Fruit fly (Drosophila melanogaster) whole organism, embryonic: ENCODE results near the gene CG46387.

Experiments
- CG1024 ChIP-seq: fragments of 200-800 bp; sonication (Bioruptor generic); IDR thresholded peaks from 2 replicates; pipeline ENCODE4 v1.3.6; 2022; ENCODE audit warnings: missing biosample characterization, missing genetic modification characterization
- CG11247 ChIP-seq: fragments of 200-800 bp; sonication (Bioruptor generic); IDR thresholded peaks from 2 replicates; pipeline ENCODE4 v1.3.6; 2022; ENCODE audit warnings: missing biosample characterization, missing genetic modification characterization
- CG11504 ChIP-seq: fragments of 200-800 bp; sonication (Bioruptor generic); optimal IDR thresholded peaks from 3 replicates; lab custom pipeline; 2019; ENCODE audit warnings: missing biosample characterization, mild to moderate bottlenecking, missing genetic modification characterization, moderate library complexity
- CG12071 ChIP-seq: fragments of 200-800 bp; sonication (Bioruptor generic); optimal IDR thresholded peaks from 3 replicates; lab custom pipeline; 2018; ENCODE audit warnings: missing biosample characterization, mild to moderate bottlenecking, missing genetic modification characterization
- CG12236 ChIP-seq: fragments of 200-800 bp; sonication (Bioruptor generic); optimal IDR thresholded peaks from 2 replicates; lab custom pipeline; 2016; ENCODE audit warnings: missing biosample characterization, missing genetic modification characterization
- CG14014 ChIP-seq: fragments of 200-800 bp; sonication (Bioruptor generic); IDR thresholded peaks from 2 replicates; pipeline ENCODE4 v1.3.6; 2022; ENCODE audit warnings: missing biosample characterization, missing genetic modification characterization
- CG14667 ChIP-seq: fragments of 200-800 bp; sonication (Bioruptor generic); IDR thresholded peaks from 2 replicates; pipeline ENCODE4 v1.3.6; 2022; ENCODE audit warnings: missing biosample characterization, missing genetic modification characterization
- CG14965 ChIP-seq: fragments of 200-800 bp; sonication (Bioruptor generic); optimal IDR thresholded peaks from 2 replicates; lab custom pipeline; 2016; ENCODE audit warnings: missing biosample characterization, missing genetic modification characterization, borderline replicate concordance
- CG15011 ChIP-seq: fragments of 200-800 bp; sonication (Bioruptor generic); optimal IDR thresholded peaks from 3 replicates; lab custom pipeline; 2018; ENCODE audit warnings: missing biosample characterization, mild to moderate bottlenecking, missing genetic modification characterization
- CG1647 ChIP-seq: fragments of 200-800 bp; sonication (Bioruptor generic); optimal IDR thresholded peaks from 3 replicates; lab custom pipeline; 2016; ENCODE audit warnings: missing biosample characterization, missing genetic modification characterization
- CG17361 ChIP-seq: fragments of 200-800 bp; sonication (Bioruptor generic); IDR thresholded peaks from 3 replicates; pipeline ENCODE4 v1.3.6; 2022; ENCODE audit warnings: missing biosample characterization, missing genetic modification characterization
- CG2129 ChIP-seq: fragments of 200-800 bp; sonication (Bioruptor generic); IDR thresholded peaks from 2 replicates; pipeline ENCODE4 v1.3.6; 2022; ENCODE audit warnings: missing biosample characterization, missing genetic modification characterization; ENCODE audit not compliant: partially characterized antibody
- CG2199 ChIP-seq: fragments of 200-800 bp; sonication (Bioruptor generic); IDR thresholded peaks from 3 replicates; pipeline ENCODE4 v1.3.6; 2022; ENCODE audit warnings: missing biosample characterization, missing genetic modification characterization
- CG34376 ChIP-seq: fragments of 200-800 bp; sonication (Bioruptor generic); optimal IDR thresholded peaks from 2 replicates; lab custom pipeline; 2018; ENCODE audit warnings: missing biosample characterization, mild to moderate bottlenecking, missing genetic modification characterization
- CG34422 ChIP-seq: fragments of 200-800 bp; sonication (Bioruptor generic); IDR thresholded peaks from 3 replicates; pipeline ENCODE4 v1.3.6; 2022; ENCODE audit warnings: missing biosample characterization, missing genetic modification characterization
- CG4707 ChIP-seq: fragments of 200-800 bp; sonication (Bioruptor generic); optimal IDR thresholded peaks from 2 replicates; lab custom pipeline; 2018; ENCODE audit warnings: missing biosample characterization, mild to moderate bottlenecking, missing genetic modification characterization, moderate library complexity
- CG5245 ChIP-seq: fragments of 200-800 bp; sonication (Bioruptor generic); optimal IDR thresholded peaks from 3 replicates; lab custom pipeline; 2016; ENCODE audit warnings: missing biosample characterization, missing genetic modification characterization
- CG6765 ChIP-seq: fragments of 200-800 bp; sonication (Bioruptor generic); optimal IDR thresholded peaks from 3 replicates; lab custom pipeline; 2017; ENCODE audit warnings: missing biosample characterization, mild to moderate bottlenecking, missing genetic modification characterization
- CG7786 ChIP-seq: fragments of 200-800 bp; sonication (Bioruptor generic); optimal IDR thresholded peaks from 2 replicates; lab custom pipeline; 2016; ENCODE audit warnings: missing biosample characterization, missing genetic modification characterization
- CG9932 ChIP-seq: fragments of 200-800 bp; sonication (Bioruptor generic); IDR thresholded peaks from 2 replicates; pipeline ENCODE4 v1.3.6; 2022; ENCODE audit warnings: missing biosample characterization, missing genetic modification characterization
- CkIIα-i1 ChIP-seq: fragments of 200-800 bp; sonication (Bioruptor generic); IDR thresholded peaks from 2 replicates; pipeline ENCODE4 v1.3.6; 2022; ENCODE audit warnings: missing biosample characterization, missing genetic modification characterization
- D19B ChIP-seq: fragments of 200-800 bp; sonication (Bioruptor generic); optimal IDR thresholded peaks from 2 replicates; lab custom pipeline; 2017; ENCODE audit warnings: missing biosample characterization, mild to moderate bottlenecking, missing genetic modification characterization
- Dp ChIP-seq: fragments of 200-800 bp; sonication (Bioruptor generic); optimal IDR thresholded peaks from 2 replicates; lab custom pipeline; 2018; ENCODE audit warnings: missing biosample characterization, mild to moderate bottlenecking, missing genetic modification characterization, moderate library complexity
- E2f1 ChIP-seq: fragments of 200-800 bp; sonication (Bioruptor generic); IDR thresholded peaks from 2 replicates; pipeline ENCODE4 v1.3.6; 2022; ENCODE audit warnings: missing biosample characterization, missing genetic modification characterization
- Hr78 ChIP-seq, 2 experiments: fragments of 200-800 bp in 1 of 2; fragments of >200 bp in 1 of 2; sonication (Bioruptor generic) in 1 of 2; optimal IDR thresholded peaks; 2 replicates each; lab custom pipeline; 2017 to 2019; ENCODE audit warnings: missing biosample characterization in 2 of 2, missing genetic modification characterization in 2 of 2, mild to moderate bottlenecking in 1 of 2, moderate library complexity in 1 of 2
- NC2β ChIP-seq: fragments of 200-800 bp; sonication (Bioruptor generic); optimal IDR thresholded peaks from 2 replicates; lab custom pipeline; 2016; ENCODE audit warnings: missing biosample characterization, missing genetic modification characterization
- Neu2 ChIP-seq: fragments of 200-800 bp; sonication (Bioruptor generic); optimal IDR thresholded peaks from 3 replicates; lab custom pipeline; 2016; ENCODE audit warnings: missing biosample characterization, missing genetic modification characterization, borderline replicate concordance
- Opbp ChIP-seq: fragments of 200-800 bp; sonication (Bioruptor generic); IDR thresholded peaks from 3 replicates; pipeline ENCODE4 v1.3.6; 2022; ENCODE audit warnings: missing biosample characterization, missing genetic modification characterization; ENCODE audit not compliant: partially characterized antibody
- Sin3A ChIP-seq: fragments of >200 bp; optimal IDR thresholded peaks from 2 replicates; lab custom pipeline; 2018
- Sox100B ChIP-seq: fragments of 200-800 bp; sonication (Bioruptor generic); optimal IDR thresholded peaks from 3 replicates; lab custom pipeline; 2018; ENCODE audit warnings: missing biosample characterization, mild to moderate bottlenecking, missing genetic modification characterization
- TFAM ChIP-seq: fragments of 200-800 bp; sonication (Bioruptor generic); optimal IDR thresholded peaks from 2 replicates; lab custom pipeline; 2017; ENCODE audit warnings: missing biosample characterization, missing genetic modification characterization, inconsistent platforms
- Taf1 ChIP-seq: fragments of 200-800 bp; sonication (Bioruptor generic); IDR thresholded peaks from 2 replicates; pipeline ENCODE4 v1.3.6; 2022; ENCODE audit warnings: missing biosample characterization, missing genetic modification characterization
- aop ChIP-seq: fragments of 200-800 bp; sonication (Bioruptor generic); IDR thresholded peaks from 2 replicates; pipeline ENCODE4 v1.3.6; 2022; ENCODE audit warnings: missing biosample characterization, missing genetic modification characterization
- danr ChIP-seq: fragments of 200-800 bp; sonication (Bioruptor generic); IDR thresholded peaks from 2 replicates; pipeline ENCODE4 v1.3.6; 2022; ENCODE audit warnings: missing biosample characterization, missing genetic modification characterization
- dati ChIP-seq: fragments of 200-800 bp; sonication (Bioruptor generic); IDR thresholded peaks from 2 replicates; pipeline ENCODE4 v1.3.6; 2022; ENCODE audit warnings: missing biosample characterization, missing genetic modification characterization
- fd64A ChIP-seq: fragments of 200-800 bp; sonication (Bioruptor generic); optimal IDR thresholded peaks from 3 replicates; lab custom pipeline; 2018; ENCODE audit warnings: missing biosample characterization, mild to moderate bottlenecking, missing genetic modification characterization
- fu2 ChIP-seq: fragments of 200-800 bp; sonication (Bioruptor generic); optimal IDR thresholded peaks from 2 replicates; lab custom pipeline; 2016; ENCODE audit warnings: missing biosample characterization, missing genetic modification characterization
- gcm2 ChIP-seq: fragments of 200-800 bp; sonication (Bioruptor generic); optimal IDR thresholded peaks from 2 replicates; lab custom pipeline; 2016; ENCODE audit warnings: missing biosample characterization, missing genetic modification characterization
- jumu ChIP-seq: fragments of 200-800 bp; sonication (Bioruptor generic); optimal IDR thresholded peaks from 3 replicates; lab custom pipeline; 2016; ENCODE audit warnings: missing biosample characterization, missing genetic modification characterization
- nmo ChIP-seq: fragments of 200-800 bp; sonication (Bioruptor generic); optimal IDR thresholded peaks from 2 replicates; lab custom pipeline; 2018; ENCODE audit warnings: missing biosample characterization, mild to moderate bottlenecking, missing genetic modification characterization, moderate library complexity
- nom ChIP-seq: fragments of 200-800 bp; sonication (Bioruptor generic); optimal IDR thresholded peaks from 2 replicates; lab custom pipeline; 2017; ENCODE audit warnings: missing biosample characterization, missing genetic modification characterization, mild to moderate bottlenecking, moderate library complexity, missing genetic modification reagents
- onecut ChIP-seq: fragments of 200-800 bp; sonication (Bioruptor generic); IDR thresholded peaks from 2 replicates; pipeline ENCODE4 v1.3.6; 2022; ENCODE audit warnings: missing biosample characterization, missing genetic modification characterization
- p53 ChIP-seq: fragments of 200-800 bp; sonication (Bioruptor generic); optimal IDR thresholded peaks from 2 replicates; lab custom pipeline; 2016; ENCODE audit warnings: missing biosample characterization, missing genetic modification characterization
- pan ChIP-seq, 4 experiments: fragments of >200 bp in 3 of 4; fragments of 200-800 bp in 1 of 4; sonication (Bioruptor generic) in 1 of 4; optimal IDR thresholded peaks in 3 of 4; IDR thresholded peaks in 1 of 4; 2 replicates each; pipeline versions ENCODE4 v1.3.6 to Lab custom; 2017 to 2022; ENCODE audit warnings: missing biosample characterization in 2 of 4, missing genetic modification characterization in 2 of 4, mixed read lengths in 1 of 4
- pzg ChIP-seq: fragments of 200-800 bp; sonication (Bioruptor generic); optimal IDR thresholded peaks from 3 replicates; lab custom pipeline; 2018; ENCODE audit warnings: missing biosample characterization, mild to moderate bottlenecking, missing genetic modification characterization, moderate library complexity
- shn ChIP-seq: fragments of 200-800 bp; sonication (Bioruptor generic); optimal IDR thresholded peaks from 3 replicates; lab custom pipeline; 2016; ENCODE audit warnings: missing biosample characterization, missing genetic modification characterization
- slp2 ChIP-seq: fragments of 200-800 bp; sonication (Bioruptor generic); optimal IDR thresholded peaks from 2 replicates; lab custom pipeline; 2016; ENCODE audit warnings: missing biosample characterization, missing genetic modification characterization
- tin ChIP-seq: fragments of 200-800 bp; sonication (Bioruptor generic); optimal IDR thresholded peaks from 3 replicates; lab custom pipeline; 2016; ENCODE audit warnings: missing biosample characterization, missing genetic modification characterization
- trem ChIP-seq: fragments of 200-800 bp; optimal IDR thresholded peaks from 3 replicates; lab custom pipeline; 2019; ENCODE audit warnings: missing biosample characterization, mild to moderate bottlenecking, missing genetic modification characterization, moderate library complexity
- tx ChIP-seq: fragments of 200-800 bp; sonication (Bioruptor generic); optimal IDR thresholded peaks from 2 replicates; lab custom pipeline; 2016; ENCODE audit warnings: missing biosample characterization, missing genetic modification characterization

Gene CG46387

dm6 chr3L:9855784-9856426 lies 42.5 kb upstream of the CG46387 start (continued):
- TF ChIP-seq CG12071 (GFP tag; lab: Kevin White, UChicago) (peak; percentile 96), CG14965 (GFP tag; lab: Kevin White, UChicago) (peak; percentile 89), CG1024 (GFP tag; lab: Robert Waterston, UW) (peak; percentile 93), E2f1 (GFP tag; lab: Robert Waterston, UW) (peak; percentile 95), Taf1 (peak; percentile 73), CG1647 (GFP tag; lab: Kevin White, UChicago) (peak; percentile 93), slp2 (GFP tag; lab: Kevin White, UChicago) (peak; percentile 96), CG2129 (no peak), NC2β (GFP tag; lab: Kevin White, UChicago) (peak; percentile 97), TFAM (GFP tag; lab: Kevin White, UChicago) (peak; percentile 94), CG5245 (GFP tag; lab: Kevin White, UChicago) (peak; percentile 98), danr (peak; percentile 94), Sin3A (lab: Kevin White, UChicago) (no peak), shn (GFP tag; lab: Kevin White, UChicago) (peak; percentile 97), fd64A (peak; percentile 98), CG34376 (GFP tag; lab: Kevin White, UChicago) (peak; percentile 78), gcm2 (GFP tag; lab: Kevin White, UChicago) (peak; percentile 96), CG7786 (GFP tag; lab: Kevin White, UChicago) (peak; percentile 97), CkIIα-i1 (GFP tag; lab: Robert Waterston, UW) (peak; percentile 51; the same call in 1 of the 2 replicates), trem (tag; lab: Kevin White, UChicago) (peak; percentile 97), CG14667 (GFP tag; lab: Robert Waterston, UW) (peak; percentile 96), CG11247 (peak; percentile 95), dati (GFP tag; lab: Robert Waterston, UW) (peak; percentile 94), pzg (no peak), p53 (GFP tag; lab: Kevin White, UChicago) (peak; percentile 96), Hr78 (GFP tag; optimal IDR thresholded peaks at IDR 0.05; lab: Kevin White, UChicago) (peak in 1 of 2 experiments; percentile 93), Neu2 (peak; percentile 97), fu2 (GFP tag; lab: Kevin White, UChicago) (peak; percentile 90), CG2199 (peak; percentile 99), CG11504 (tag; lab: Kevin White, UChicago) (peak; percentile 97), tx (GFP tag; lab: Kevin White, UChicago) (peak; percentile 95), Sox100B (GFP tag; lab: Kevin White, UChicago) (peak; percentile 98), tin (peak; percentile 98), D19B (GFP tag; lab: Kevin White, UChicago) (peak; percentile 70), Dp (GFP tag; lab: Kevin White, UChicago) (no peak), nom (GFP tag; lab: Kevin White, UChicago) (peak; percentile 90), onecut (GFP tag; lab: Robert Waterston, UW) (peak; percentile 94), jumu (GFP tag; lab: Kevin White, UChicago) (peak; percentile 98), CG17361 (GFP tag; lab: Robert Waterston, UW) (peak; percentile 85), CG34422 (GFP tag; lab: Robert Waterston, UW) (peak; percentile 98), CG9932 (peak; percentile 91), CG14014 (peak; percentile 96), CG6765 (GFP tag; lab: Kevin White, UChicago) (peak; percentile 82), pan (optimal IDR thresholded peaks at IDR 0.05; lab: Kevin White, UChicago) (no peak), pan (GFP tag; optimal IDR thresholded peaks at IDR 0.05 in 1 of 2, IDR thresholded peaks at IDR 0.05 in 1 of 2) (peak in 1 of 2 experiments; percentile 96), CG15011 (peak; percentile 94), Opbp (GFP tag; lab: Robert Waterston, UW) (no peak), CG4707 (GFP tag; lab: Kevin White, UChicago) (peak; percentile 90), nmo (peak; percentile 98), CG12236 (GFP tag; lab: Kevin White, UChicago) (peak; percentile 97), aop (GFP tag; lab: Robert Waterston, UW) (peak; percentile 96)
